Worm (Caenorhabditis elegans): ENCODE measurements around the gene F56D6.8.

DNA sequence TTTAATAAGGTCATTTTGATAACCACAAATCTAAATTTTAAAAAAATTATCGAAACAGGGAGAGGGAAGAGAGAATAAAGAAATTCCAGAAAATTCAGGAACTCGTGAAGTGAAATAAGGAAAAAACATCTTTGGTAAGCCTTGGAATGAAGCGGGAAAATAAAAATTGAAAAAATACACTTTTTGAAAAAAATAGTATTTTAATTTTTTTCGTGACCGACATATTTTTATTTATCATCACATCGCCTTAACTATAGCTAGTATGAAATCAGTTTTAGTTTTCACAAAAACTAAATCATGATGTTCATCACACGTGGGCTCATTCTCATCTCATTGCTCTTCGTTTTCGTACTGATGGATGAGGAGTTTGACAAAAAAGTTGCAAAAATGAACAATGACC is 14.9 kb upstream of the F56D6.8 start, which contains the start of gene F56D6.13:
- TF ChIP-seq F49E8.2 (tag; optimal IDR thresholded peaks at IDR 0.05; ENCODE audit: borderline replicate concordance) (no peak), F26F4.8 (GFP tag; conservative IDR thresholded peaks at IDR 0.05) (no peak), spr-1 (tag; optimal IDR thresholded peaks at IDR 0.05) (no peak), ceh-28 (tag; optimal IDR thresholded peaks at IDR 0.05) (no peak)

All from whole organism, L4 larva.